Worm (Caenorhabditis elegans) whole organism, midembryonic: ENCODE results near the gene T24E12.12.

Source experiments
- cog-1 ChIP-seq: sonication (generic microtip); optimal IDR thresholded peaks from 2 replicates; lab custom pipeline; 2016; ENCODE audit warnings: missing genetic modification characterization, missing compliant biosample characterization
- flt-1 ChIP-seq: fragments of 200-800 bp; sonication (Bioruptor generic); IDR thresholded peaks from 2 replicates; pipeline ENCODE4 v1.3.6; 2022; ENCODE audit warnings: missing genetic modification characterization, missing compliant biosample characterization
- klf-2 ChIP-seq: fragments of 200-800 bp; sonication (Bioruptor generic); conservative IDR thresholded peaks from 2 replicates; pipeline ENCODE4 v1.3.6; 2022; ENCODE audit warnings: missing genetic modification reagents, missing genetic modification characterization, missing compliant biosample characterization
- ref-1 ChIP-seq: fragments of 200-800 bp; sonication (Bioruptor generic); conservative IDR thresholded peaks from 2 replicates; pipeline ENCODE4 v1.3.6; 2022; ENCODE audit warnings: missing genetic modification reagents, missing genetic modification characterization, missing compliant biosample characterization
- tab-1 ChIP-seq: fragments of 200-800 bp; sonication (Bioruptor generic); IDR thresholded peaks from 2 replicates; pipeline ENCODE4 v1.3.6; 2022; ENCODE audit warnings: missing genetic modification characterization, missing compliant biosample characterization
- ztf-23 ChIP-seq: fragments of 200-800 bp; sonication (Bioruptor generic); IDR thresholded peaks from 2 replicates; pipeline ENCODE4 v1.3.6; 2022; ENCODE audit warnings: missing genetic modification reagents, missing genetic modification characterization, missing compliant biosample characterization
- ztf-29 ChIP-seq: fragments of 200-800 bp; sonication (Bioruptor generic); IDR thresholded peaks from 2 replicates; pipeline ENCODE4 v1.3.6; 2022; ENCODE audit warnings: missing genetic modification reagents, missing genetic modification characterization, missing compliant biosample characterization

ce11 chrII:3803219-3803618 lies 44.1 kb downstream of the T24E12.12 start, which contains the start of gene ins-32:
- TF ChIP-seq tab-1 (GFP tag; lab: Robert Waterston, UW) (no peak), ztf-29 (GFP tag; lab: Robert Waterston, UW) (no peak), flt-1 (GFP tag; lab: Robert Waterston, UW) (no peak), ztf-23 (no peak), cog-1 (tag; lab: Kevin White, UChicago) (no peak), ref-1 (GFP tag; lab: Robert Waterston, UW) (no peak), klf-2 (no peak)
